Fruit fly (Drosophila melanogaster) whole organism, embryonic: ENCODE measurements around the gene Ccz1.

ENCODE experiments used
- CG10147 ChIP-seq: fragments of 200-800 bp; sonication (Bioruptor generic); optimal IDR thresholded peaks from 2 replicates; lab custom pipeline; 2019; ENCODE audit warnings: missing biosample characterization, mild to moderate bottlenecking, missing genetic modification characterization, moderate library complexity
- CG10565 ChIP-seq: fragments of 200-800 bp; sonication (Bioruptor generic); optimal IDR thresholded peaks from 3 replicates; lab custom pipeline; 2016; ENCODE audit warnings: missing biosample characterization, mild to moderate bottlenecking, missing genetic modification characterization
- CG11695 ChIP-seq: fragments of 200-800 bp; sonication (Bioruptor generic); IDR thresholded peaks from 3 replicates; pipeline ENCODE4 v1.3.6; 2022; ENCODE audit warnings: missing biosample characterization, missing genetic modification characterization
- CG12299 ChIP-seq: fragments of 200-800 bp; sonication (Bioruptor generic); optimal IDR thresholded peaks from 2 replicates; lab custom pipeline; 2018; ENCODE audit warnings: missing biosample characterization, mild to moderate bottlenecking, missing genetic modification characterization
- CG12744 ChIP-seq: fragments of 200-800 bp; sonication (Bioruptor generic); optimal IDR thresholded peaks from 2 replicates; lab custom pipeline; 2016; ENCODE audit warnings: missing biosample characterization, missing genetic modification characterization
- CG17802 ChIP-seq: fragments of 200-800 bp; sonication (Bioruptor generic); optimal IDR thresholded peaks from 2 replicates; lab custom pipeline; 2018; ENCODE audit warnings: missing biosample characterization, mild to moderate bottlenecking, missing genetic modification characterization, moderate library complexity
- CG17912 ChIP-seq: fragments of 200-800 bp; sonication (Bioruptor generic); optimal IDR thresholded peaks from 2 replicates; lab custom pipeline; 2018; ENCODE audit warnings: missing biosample characterization, mild to moderate bottlenecking, missing genetic modification characterization
- CG18262 ChIP-seq: fragments of 200-800 bp; optimal IDR thresholded peaks from 3 replicates; lab custom pipeline; 2019; ENCODE audit warnings: missing biosample characterization, mild to moderate bottlenecking, missing genetic modification characterization, moderate library complexity
- CG3065 ChIP-seq: fragments of 200-800 bp; sonication (Bioruptor generic); optimal IDR thresholded peaks from 2 replicates; lab custom pipeline; 2016; ENCODE audit warnings: missing biosample characterization, missing genetic modification characterization
- CG31441 ChIP-seq: fragments of 200-800 bp; sonication (Bioruptor generic); IDR thresholded peaks from 2 replicates; pipeline ENCODE4 v1.3.6; 2022; ENCODE audit warnings: missing biosample characterization, missing genetic modification characterization
- CG3838 ChIP-seq: fragments of 200-800 bp; sonication (Bioruptor generic); optimal IDR thresholded peaks from 3 replicates; lab custom pipeline; 2016; ENCODE audit warnings: missing biosample characterization, missing genetic modification characterization
- CG43689 ChIP-seq: fragments of 200-800 bp; sonication (Bioruptor generic); IDR thresholded peaks from 2 replicates; pipeline ENCODE4 v1.3.6; 2022; ENCODE audit warnings: missing biosample characterization, missing genetic modification characterization
- CG4707 ChIP-seq: fragments of 200-800 bp; sonication (Bioruptor generic); optimal IDR thresholded peaks from 2 replicates; lab custom pipeline; 2018; ENCODE audit warnings: missing biosample characterization, mild to moderate bottlenecking, missing genetic modification characterization, moderate library complexity
- CG6654 ChIP-seq: fragments of 200-800 bp; sonication (Bioruptor generic); optimal IDR thresholded peaks from 2 replicates; lab custom pipeline; 2017; ENCODE audit warnings: missing biosample characterization, mild to moderate bottlenecking, missing genetic modification characterization
- CG7372 ChIP-seq: fragments of 200-800 bp; sonication (Bioruptor generic); IDR thresholded peaks from 2 replicates; pipeline ENCODE4 v1.3.6; 2022; ENCODE audit warnings: missing biosample characterization, missing genetic modification characterization
- CG9437 ChIP-seq: fragments of 200-800 bp; sonication (Bioruptor generic); optimal IDR thresholded peaks from 2 replicates; lab custom pipeline; 2018; ENCODE audit warnings: missing biosample characterization, mild to moderate bottlenecking, missing genetic modification characterization
- CHES-1-like ChIP-seq: fragments of 200-800 bp; sonication (Bioruptor generic); optimal IDR thresholded peaks from 2 replicates; lab custom pipeline; 2016; ENCODE audit warnings: missing biosample characterization, missing genetic modification characterization
- Dbx ChIP-seq: fragments of 200-800 bp; sonication (Bioruptor generic); IDR thresholded peaks from 3 replicates; pipeline ENCODE4 v1.3.6; 2022; ENCODE audit warnings: missing biosample characterization, missing genetic modification characterization
- Fer1 ChIP-seq: fragments of 200-800 bp; sonication (Bioruptor generic); optimal IDR thresholded peaks from 2 replicates; lab custom pipeline; 2017; ENCODE audit warnings: missing biosample characterization, mild to moderate bottlenecking, missing genetic modification characterization
- HLH3B ChIP-seq: fragments of 200-800 bp; sonication (Bioruptor generic); IDR thresholded peaks from 2 replicates; pipeline ENCODE4 v1.3.6; 2022; ENCODE audit warnings: missing biosample characterization, missing genetic modification characterization
- Mrtf ChIP-seq: fragments of 200-800 bp; sonication (Bioruptor generic); IDR thresholded peaks from 3 replicates; pipeline ENCODE4 v1.3.6; 2022; ENCODE audit warnings: missing biosample characterization, missing genetic modification characterization
- NfI ChIP-seq: fragments of 200-800 bp; sonication (Bioruptor generic); optimal IDR thresholded peaks from 3 replicates; lab custom pipeline; 2018; ENCODE audit warnings: missing biosample characterization, mild to moderate bottlenecking, missing genetic modification characterization, moderate library complexity
- Ptx1 ChIP-seq: fragments of 200-800 bp; sonication (Bioruptor generic); IDR thresholded peaks from 2 replicates; pipeline ENCODE4 v1.3.6; 2022; ENCODE audit warnings: missing biosample characterization, missing genetic modification characterization
- Sry-β ChIP-seq: fragments of 200-800 bp; sonication (Bioruptor generic); optimal IDR thresholded peaks from 2 replicates; lab custom pipeline; 2018; ENCODE audit warnings: missing biosample characterization, mild to moderate bottlenecking, missing genetic modification characterization, moderate library complexity
- ara ChIP-seq: fragments of 200-800 bp; sonication (Bioruptor generic); IDR thresholded peaks from 2 replicates; pipeline ENCODE4 v1.3.6; 2022; ENCODE audit warnings: missing biosample characterization, missing genetic modification characterization
- ash1 ChIP-seq: fragments of 200-800 bp; sonication (Bioruptor generic); optimal IDR thresholded peaks from 2 replicates; lab custom pipeline; 2018; ENCODE audit warnings: missing biosample characterization, mild to moderate bottlenecking, missing genetic modification characterization
- ato ChIP-seq: fragments of 200-800 bp; sonication (Bioruptor generic); IDR thresholded peaks from 2 replicates; pipeline ENCODE4 v1.3.6; 2022; ENCODE audit warnings: missing biosample characterization, missing genetic modification characterization; ENCODE audit not compliant: partially characterized antibody
- bab2 ChIP-seq: fragments of 200-800 bp; sonication (Bioruptor generic); optimal IDR thresholded peaks from 2 replicates; lab custom pipeline; 2016; ENCODE audit warnings: missing biosample characterization, missing genetic modification characterization
- bcd ChIP-seq: fragments of 200-800 bp; sonication (Bioruptor generic); optimal IDR thresholded peaks from 2 replicates; lab custom pipeline; 2017; ENCODE audit warnings: missing biosample characterization, mild to moderate bottlenecking, missing genetic modification characterization
- cad ChIP-seq: fragments of >200 bp; optimal IDR thresholded peaks from 2 replicates; lab custom pipeline; 2017; ENCODE audit warnings: missing biosample characterization, missing genetic modification characterization
- cato ChIP-seq: fragments of 200-800 bp; sonication (Bioruptor generic); optimal IDR thresholded peaks from 2 replicates; lab custom pipeline; 2016; ENCODE audit warnings: missing biosample characterization, missing genetic modification characterization, borderline replicate concordance
- ci ChIP-seq: fragments of 200-800 bp; sonication (Bioruptor generic); IDR thresholded peaks from 3 replicates; pipeline ENCODE4 v1.3.6; 2022; ENCODE audit warnings: missing biosample characterization, missing genetic modification characterization
- dpn ChIP-seq, 2 experiments: fragments of 200-800 bp; sonication (Bioruptor generic); optimal IDR thresholded peaks; 3 replicates each; lab custom pipeline; 2016; ENCODE audit warnings: missing biosample characterization in 2 of 2, missing genetic modification characterization in 2 of 2
- eyg ChIP-seq: fragments of 200-800 bp; sonication (Bioruptor generic); optimal IDR thresholded peaks from 3 replicates; lab custom pipeline; 2016; ENCODE audit warnings: missing biosample characterization, missing genetic modification characterization
- gcm ChIP-seq: fragments of 200-800 bp; sonication (Bioruptor generic); optimal IDR thresholded peaks from 2 replicates; lab custom pipeline; 2019; ENCODE audit warnings: missing biosample characterization, mild to moderate bottlenecking, missing genetic modification characterization, moderate library complexity
- ham ChIP-seq: fragments of 200-800 bp; sonication (Bioruptor generic); IDR thresholded peaks from 2 replicates; pipeline ENCODE4 v1.3.6; 2022; ENCODE audit warnings: missing biosample characterization, missing genetic modification characterization
- hb ChIP-seq: fragments of 200-800 bp; sonication (Bioruptor generic); IDR thresholded peaks from 3 replicates; pipeline ENCODE4 v1.3.6; 2022; ENCODE audit warnings: missing biosample characterization, missing genetic modification characterization; ENCODE audit not compliant: partially characterized antibody
- her ChIP-seq: fragments of 200-800 bp; sonication (Bioruptor generic); optimal IDR thresholded peaks from 2 replicates; lab custom pipeline; 2016; ENCODE audit warnings: missing biosample characterization, missing genetic modification characterization
- insv ChIP-seq, 2 experiments: fragments of 200-800 bp; sonication (Bioruptor generic); optimal IDR thresholded peaks; 3 replicates each; lab custom pipeline; 2016 to 2018; ENCODE audit warnings: missing biosample characterization in 2 of 2, missing genetic modification characterization in 2 of 2
- lola ChIP-seq, 3 experiments: fragments of >200 bp in 2 of 3; fragments of 200-800 bp in 1 of 3; sonication (Bioruptor generic) in 1 of 3; optimal IDR thresholded peaks; 2 replicates each; lab custom pipeline; 2017 to 2019; ENCODE audit warnings: missing biosample characterization in 3 of 3, missing genetic modification characterization in 3 of 3, mild to moderate bottlenecking in 1 of 3, moderate library complexity in 1 of 3
- oc ChIP-seq: fragments of 200-800 bp; sonication (Bioruptor generic); optimal IDR thresholded peaks from 2 replicates; lab custom pipeline; 2018; ENCODE audit warnings: missing biosample characterization, mild to moderate bottlenecking, missing genetic modification characterization, moderate library complexity
- peb ChIP-seq: fragments of 200-800 bp; sonication (Bioruptor generic); IDR thresholded peaks from 2 replicates; pipeline ENCODE4 v1.3.6; 2022; ENCODE audit warnings: missing biosample characterization, missing genetic modification characterization
- pros ChIP-seq: fragments of 200-800 bp; sonication (Bioruptor generic); optimal IDR thresholded peaks from 3 replicates; lab custom pipeline; 2019; ENCODE audit warnings: missing biosample characterization, mild to moderate bottlenecking, missing genetic modification characterization, moderate library complexity
- rib ChIP-seq: fragments of 200-800 bp; sonication (Bioruptor generic); IDR thresholded peaks from 2 replicates; pipeline ENCODE4 v1.3.6; 2022; ENCODE audit warnings: missing biosample characterization, missing genetic modification characterization
- row ChIP-seq: fragments of 200-800 bp; sonication (Bioruptor generic); IDR thresholded peaks from 3 replicates; pipeline ENCODE4 v1.3.6; 2022; ENCODE audit warnings: missing biosample characterization, missing genetic modification characterization
- sd ChIP-seq: fragments of 200-800 bp; sonication (Bioruptor generic); optimal IDR thresholded peaks from 3 replicates; lab custom pipeline; 2018; ENCODE audit warnings: missing biosample characterization, mild to moderate bottlenecking, missing genetic modification characterization, moderate library complexity
- sens ChIP-seq: fragments of 200-800 bp; sonication (Bioruptor generic); peaks from one replicate; lab custom pipeline; 2016; ENCODE audit warnings: missing biosample characterization, missing genetic modification characterization
- sisA ChIP-seq: fragments of 200-800 bp; sonication (Bioruptor generic); IDR thresholded peaks from 2 replicates; pipeline ENCODE4 v1.3.6; 2022; ENCODE audit warnings: missing biosample characterization, missing genetic modification characterization
- slou ChIP-seq: fragments of 200-800 bp; sonication (Bioruptor generic); optimal IDR thresholded peaks from 3 replicates; lab custom pipeline; 2016; ENCODE audit warnings: missing biosample characterization, missing genetic modification characterization
- tgo ChIP-seq: fragments of 200-800 bp; sonication (Bioruptor generic); IDR thresholded peaks from 3 replicates; pipeline ENCODE4 v1.3.6; 2022; ENCODE audit warnings: missing biosample characterization, missing genetic modification characterization
- tx ChIP-seq: fragments of 200-800 bp; sonication (Bioruptor generic); optimal IDR thresholded peaks from 2 replicates; lab custom pipeline; 2016; ENCODE audit warnings: missing biosample characterization, missing genetic modification characterization
- z ChIP-seq: fragments of 200-800 bp; sonication (Bioruptor generic); IDR thresholded peaks from 3 replicates; pipeline ENCODE4 v1.3.6; 2022; ENCODE audit warnings: missing biosample characterization, missing genetic modification characterization

Gene Ccz1

DNA sequence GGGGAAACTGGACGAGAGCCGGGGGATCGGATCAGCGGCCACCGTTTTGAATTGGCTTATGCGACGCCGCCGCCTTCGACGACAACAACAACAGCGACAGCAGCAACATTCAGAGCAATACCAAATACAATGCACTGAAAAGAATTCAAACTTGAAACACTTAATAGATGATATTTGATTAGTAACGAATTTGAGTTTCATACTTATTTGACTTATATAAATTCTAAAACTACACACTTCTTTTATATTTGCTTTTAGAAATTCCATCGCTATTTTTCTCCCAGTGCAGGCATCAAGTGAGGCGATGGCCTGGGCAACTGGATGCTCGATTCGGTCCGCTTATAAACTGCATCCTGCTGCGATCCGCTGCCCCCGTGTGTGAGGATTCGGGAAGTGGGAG is 30.9 kb downstream of the Ccz1 start (continued):
- TF ChIP-seq bab2 (no peak), CG17802 (tag; lab: Kevin White, UChicago) (no peak), sens (peak; percentile 57), CG9437 (no peak), CG10565 (GFP tag; lab: Kevin White, UChicago) (no peak), Sry-β (GFP tag; lab: Kevin White, UChicago) (no peak), ham (GFP tag; lab: Robert Waterston, UW) (no peak), ash1 (GFP tag; lab: Kevin White, UChicago) (no peak), tx (no peak), eyg (no peak), CG7372 (GFP tag; lab: Robert Waterston, UW) (no peak), pros (GFP tag; lab: Kevin White, UChicago) (no peak), CG12744 (GFP tag; lab: Kevin White, UChicago) (no peak), CG43689 (GFP tag; lab: Robert Waterston, UW) (no peak), CG11695 (GFP tag; lab: Robert Waterston, UW) (0 out of 3 replicates have a peak, but pooled peaks have one; percentile 23), ci (GFP tag; lab: Robert Waterston, UW) (no peak), tgo (GFP tag; lab: Robert Waterston, UW) (no peak), CG17912 (GFP tag; lab: Kevin White, UChicago) (no peak), sd (tag; lab: Kevin White, UChicago) (no peak), CG31441 (GFP tag; lab: Robert Waterston, UW) (0 out of 2 replicates have a peak, but pooled peaks have one; percentile 18), cad (no peak), oc (tag; lab: Kevin White, UChicago) (no peak), NfI (no peak), her (GFP tag; lab: Kevin White, UChicago) (no peak), ato (GFP tag; lab: Robert Waterston, UW) (no peak), hb (GFP tag; lab: Robert Waterston, UW) (no peak), gcm (GFP tag; lab: Kevin White, UChicago) (no peak), cato (no peak), CHES-1-like (GFP tag; lab: Kevin White, UChicago) (no peak), Fer1 (GFP tag; lab: Kevin White, UChicago) (no peak), CG4707 (GFP tag; lab: Kevin White, UChicago) (no peak), dpn (GFP tag; optimal IDR thresholded peaks at IDR 0.05; lab: Kevin White, UChicago) (no peak), CG3838 (GFP tag; lab: Kevin White, UChicago) (no peak), insv (GFP tag; optimal IDR thresholded peaks at IDR 0.05; lab: Kevin White, UChicago) (no peak), CG12299 (tag; lab: Kevin White, UChicago) (no peak), slou (GFP tag; lab: Kevin White, UChicago) (no peak), CG3065 (GFP tag; lab: Kevin White, UChicago) (no peak), bcd (GFP tag; lab: Kevin White, UChicago) (no peak), CG6654 (GFP tag; lab: Kevin White, UChicago) (no peak), z (no peak), CG10147 (GFP tag; lab: Kevin White, UChicago) (no peak), rib (GFP tag; lab: Robert Waterston, UW) (no peak), peb (GFP tag; lab: Robert Waterston, UW) (no peak), Mrtf (GFP tag; lab: Robert Waterston, UW) (no peak), row (GFP tag; lab: Robert Waterston, UW) (peak; percentile 27; the same call in 1 of the 3 replicates), lola (GFP tag; optimal IDR thresholded peaks at IDR 0.05; lab: Kevin White, UChicago) (peak in 1 of 3 experiments; percentile 60), CG18262 (peak; percentile 48), ara (GFP tag; lab: Robert Waterston, UW) (peak; percentile 54), HLH3B (GFP tag; lab: Robert Waterston, UW) (no peak), Dbx (GFP tag; lab: Robert Waterston, UW) (no peak), Ptx1 (GFP tag; lab: Robert Waterston, UW) (no peak), sisA (GFP tag; lab: Robert Waterston, UW) (peak; percentile 44)
